Fruit fly (Drosophila melanogaster): ENCODE data around the gene fz3.

fz3 gene

dm6 chrX:771431-772064, 1.8 kb downstream of the fz3 start:
- TF ChIP-seq CG34367 (tag; optimal IDR thresholded peaks at IDR 0.05): peak; percentile 19
- TF ChIP-seq Ets98B (GFP tag; IDR thresholded peaks at IDR 0.05): no peak
- peak; percentile 43 for TF ChIP-seq CG17806 (tag; optimal IDR thresholded peaks at IDR 0.05)
- no peak for TF ChIP-seq Pif1A (GFP tag; optimal IDR thresholded peaks at IDR 0.05)
- peak; percentile 28 for TF ChIP-seq CG8159 (tag; optimal IDR thresholded peaks at IDR 0.05)
- peak; percentile 9 for TF ChIP-seq CG14655 (GFP tag; optimal IDR thresholded peaks at IDR 0.05)
- TF ChIP-seq CG32121 (GFP tag; IDR thresholded peaks at IDR 0.05): no peak
- peak; percentile 39 for TF ChIP-seq CG9948 (tag; optimal IDR thresholded peaks at IDR 0.05)

dm6 chrX:772305-772986, 2.7 kb downstream of the fz3 start:
- TF ChIP-seq CG8159 (tag; optimal IDR thresholded peaks at IDR 0.05) (no peak), EcR (GFP tag; optimal IDR thresholded peaks at IDR 0.05) (no peak), CG4496 (GFP tag; IDR thresholded peaks at IDR 0.05) (no peak), CG13204 (GFP tag; optimal IDR thresholded peaks at IDR 0.05) (no peak), CG14655 (GFP tag; optimal IDR thresholded peaks at IDR 0.05) (no peak), fd96Ca (GFP tag; IDR thresholded peaks at IDR 0.05) (no peak), CG8301 (tag; optimal IDR thresholded peaks at IDR 0.05) (no peak), rn (GFP tag; IDR thresholded peaks at IDR 0.05) (no peak), CG9948 (tag; optimal IDR thresholded peaks at IDR 0.05) (no peak), CG15710 (tag; optimal IDR thresholded peaks at IDR 0.05) (no peak)

dm6 chrX:774160-774700, 4.5 kb downstream of the fz3 start:
- no peak for TF ChIP-seq CG4496 (GFP tag; IDR thresholded peaks at IDR 0.05)
- TF ChIP-seq EcR (GFP tag; optimal IDR thresholded peaks at IDR 0.05): no peak
- TF ChIP-seq CG8159 (tag; optimal IDR thresholded peaks at IDR 0.05): no peak
- TF ChIP-seq CG32121 (GFP tag; IDR thresholded peaks at IDR 0.05): no peak
- no peak for TF ChIP-seq Ets98B (GFP tag; IDR thresholded peaks at IDR 0.05)
- no peak for TF ChIP-seq CG9948 (tag; optimal IDR thresholded peaks at IDR 0.05)
- no peak for TF ChIP-seq Pif1B (GFP tag; optimal IDR thresholded peaks at IDR 0.05)
- no peak for TF ChIP-seq CG14655 (GFP tag; optimal IDR thresholded peaks at IDR 0.05)
- TF ChIP-seq CG8301 (tag; optimal IDR thresholded peaks at IDR 0.05): no peak
- TF ChIP-seq D1 (tag; optimal IDR thresholded peaks at IDR 0.05): no peak
- TF ChIP-seq Snoo (tag; optimal IDR thresholded peaks at IDR 0.05): no peak
- TF ChIP-seq Pif1A (GFP tag; optimal IDR thresholded peaks at IDR 0.05): no peak

- TF ChIP-seq CG9948 (tag; optimal IDR thresholded peaks at IDR 0.05): peak; percentile 78
- peak; percentile 62 for TF ChIP-seq Pif1B (GFP tag; optimal IDR thresholded peaks at IDR 0.05)
- no peak for TF ChIP-seq D1 (tag; optimal IDR thresholded peaks at IDR 0.05)
- TF ChIP-seq CG15710 (tag; optimal IDR thresholded peaks at IDR 0.05): peak; percentile 84
- TF ChIP-seq CG13204 (GFP tag; optimal IDR thresholded peaks at IDR 0.05): peak; percentile 1
- peak; percentile 64; the same call in 1 of the 3 replicates for TF ChIP-seq CG4496 (GFP tag; IDR thresholded peaks at IDR 0.05)
- TF ChIP-seq CG12605 (GFP tag; IDR thresholded peaks at IDR 0.05): peak; percentile 71; the same call in 1 of the 2 replicates
- no peak for TF ChIP-seq EcR (GFP tag; optimal IDR thresholded peaks at IDR 0.05)
- no peak for TF ChIP-seq CG10348 (GFP tag; IDR thresholded peaks at IDR 0.05)
- no peak; the same call in 1 of the 2 replicates for TF ChIP-seq rn (GFP tag; IDR thresholded peaks at IDR 0.05)
- TF ChIP-seq Snoo (tag; optimal IDR thresholded peaks at IDR 0.05): peak; percentile 59
- TF ChIP-seq CG8159 (tag; optimal IDR thresholded peaks at IDR 0.05): peak; percentile 80
- no peak for TF ChIP-seq CG32121 (GFP tag; IDR thresholded peaks at IDR 0.05)
- TF ChIP-seq gl (tag; optimal IDR thresholded peaks at IDR 0.05): peak; percentile 56
- TF ChIP-seq CG34367 (tag; optimal IDR thresholded peaks at IDR 0.05): peak; percentile 74
- TF ChIP-seq Ets98B (GFP tag; IDR thresholded peaks at IDR 0.05): peak; percentile 40; the same call in 1 of the 2 replicates
- peak; percentile 78 for TF ChIP-seq CG14655 (GFP tag; optimal IDR thresholded peaks at IDR 0.05)
- peak; percentile 57; the same call in 1 of the 3 replicates for TF ChIP-seq fd96Ca (GFP tag; IDR thresholded peaks at IDR 0.05)
- peak; percentile 71 for TF ChIP-seq CG8301 (tag; optimal IDR thresholded peaks at IDR 0.05)
- peak; percentile 83 for TF ChIP-seq CG17806 (tag; optimal IDR thresholded peaks at IDR 0.05)
- peak; percentile 74 for TF ChIP-seq Pif1A (GFP tag; optimal IDR thresholded peaks at IDR 0.05)
These were observed 5.4 kb downstream of the fz3 start for dm6 chrX:775184-775583.

dm6 chrX:779344-779743, 9.6 kb downstream of the fz3 start:
- TF ChIP-seq CG10348 (GFP tag; IDR thresholded peaks at IDR 0.05): no peak
- peak; percentile 49 for TF ChIP-seq CG9948 (tag; optimal IDR thresholded peaks at IDR 0.05)
- peak; percentile 32 for TF ChIP-seq Snoo (tag; optimal IDR thresholded peaks at IDR 0.05)
- no peak for TF ChIP-seq CG14655 (GFP tag; optimal IDR thresholded peaks at IDR 0.05)
- TF ChIP-seq CG8159 (tag; optimal IDR thresholded peaks at IDR 0.05): peak; percentile 60
- 0 out of 3 replicates have a peak, but pooled peaks have one; percentile 11 for TF ChIP-seq CG4496 (GFP tag; IDR thresholded peaks at IDR 0.05)
- TF ChIP-seq Ets98B (GFP tag; IDR thresholded peaks at IDR 0.05): 0 out of 2 replicates have a peak, but pooled peaks have one; percentile 14
- no peak for TF ChIP-seq D1 (tag; optimal IDR thresholded peaks at IDR 0.05)
- TF ChIP-seq CG15710 (tag; optimal IDR thresholded peaks at IDR 0.05): peak; percentile 59
- no peak for TF ChIP-seq rn (GFP tag; IDR thresholded peaks at IDR 0.05)
- TF ChIP-seq CG32121 (GFP tag; IDR thresholded peaks at IDR 0.05): 0 out of 2 replicates have a peak, but pooled peaks have one; percentile 16
- TF ChIP-seq CG13204 (GFP tag; optimal IDR thresholded peaks at IDR 0.05): peak; percentile 29
- TF ChIP-seq CG34367 (tag; optimal IDR thresholded peaks at IDR 0.05): peak; percentile 20
- no peak for TF ChIP-seq fd96Ca (GFP tag; IDR thresholded peaks at IDR 0.05)
- peak; percentile 56 for TF ChIP-seq Pif1B (GFP tag; optimal IDR thresholded peaks at IDR 0.05)
- TF ChIP-seq CG8301 (tag; optimal IDR thresholded peaks at IDR 0.05): peak; percentile 55
- peak; percentile 52 for TF ChIP-seq EcR (GFP tag; optimal IDR thresholded peaks at IDR 0.05)
- TF ChIP-seq CG12605 (GFP tag; IDR thresholded peaks at IDR 0.05): no peak
- peak; percentile 1 for TF ChIP-seq gl (tag; optimal IDR thresholded peaks at IDR 0.05)
- TF ChIP-seq CG17806 (tag; optimal IDR thresholded peaks at IDR 0.05): peak; percentile 40
- TF ChIP-seq Pif1A (GFP tag; optimal IDR thresholded peaks at IDR 0.05): peak; percentile 35
